Worm (Caenorhabditis elegans) whole organism, L1 larva: ENCODE measurements around the gene del-5.

Source experiments
- dpl-1 ChIP-seq, 3 experiments: fragments of 150-350 bp in 2 of 3; sonication (generic microtip) in 1 of 3; optimal IDR thresholded peaks; 2 replicates each; lab custom pipeline; 2014 to 2017; ENCODE audit warnings: missing biosample characterization in 3 of 3, missing genetic modification characterization in 3 of 3, missing genetic modification reagents in 3 of 3
- fos-1 ChIP-seq: fragments of 150-350 bp; optimal IDR thresholded peaks from 2 replicates; lab custom pipeline; 2014; ENCODE audit warnings: missing biosample characterization, missing genetic modification characterization
- lsy-2 ChIP-seq, 2 experiments: fragments of 150-350 bp; optimal IDR thresholded peaks; 2 replicates each; lab custom pipeline; 2014; ENCODE audit warnings: missing biosample characterization in 2 of 2, missing genetic modification characterization in 2 of 2
- mdl-1 ChIP-seq, 2 experiments: fragments of 150-350 bp; optimal IDR thresholded peaks; 2 replicates each; lab custom pipeline; 2014 to 2017; ENCODE audit warnings: missing biosample characterization in 2 of 2, missing genetic modification characterization in 2 of 2, inconsistent platforms in 1 of 2
- skn-1 ChIP-seq: fragments of 150-350 bp; optimal IDR thresholded peaks from 2 replicates; lab custom pipeline; 2014; ENCODE audit warnings: missing biosample characterization, missing genetic modification characterization

DNA sequence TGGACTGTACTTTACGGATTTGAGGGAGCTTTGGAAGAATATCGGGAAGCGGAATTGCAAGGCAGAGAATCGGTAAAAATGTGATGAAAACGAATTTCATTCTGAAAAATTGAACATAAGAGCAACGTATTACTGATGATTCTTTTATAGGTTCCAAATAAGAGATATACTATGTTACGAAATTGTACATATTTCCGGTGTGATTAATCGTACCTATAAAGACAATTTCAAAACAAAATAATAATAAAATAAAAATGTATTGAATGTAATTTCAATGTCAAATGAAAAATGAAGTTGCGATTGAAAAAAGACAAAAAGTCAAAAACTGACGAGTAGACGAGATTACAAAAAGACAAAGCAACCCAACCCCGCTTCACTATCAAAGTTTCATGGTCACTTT is 973 bp upstream of the del-5 start, which contains the start of gene ttr-31:
- TF ChIP-seq fos-1 (tag; lab: Kevin White, UChicago) (no peak), skn-1 (no peak), mdl-1 (tag; optimal IDR thresholded peaks at IDR 0.05; lab: Kevin White, UChicago) (no peak), lsy-2 (tag; optimal IDR thresholded peaks at IDR 0.05; lab: Kevin White, UChicago) (no peak), dpl-1 (GFP tag; optimal IDR thresholded peaks at IDR 0.05; lab: Kevin White, UChicago) (no peak)
